Worm (Caenorhabditis elegans) whole organism, L1 larva: Measurements from ENCODE around the gene srd-47.

ENCODE experiments used
- ceh-8 ChIP-seq: fragments of 200-800 bp; sonication (Bioruptor generic); optimal IDR thresholded peaks from 2 replicates; lab custom pipeline; 2018; ENCODE audit warnings: mild to moderate bottlenecking, missing genetic modification characterization, moderate library complexity, missing compliant biosample characterization
- elt-3 ChIP-seq, 6 experiments: fragments of 150-350 bp in 1 of 6; sonication (generic microtip); optimal IDR thresholded peaks; 2 replicates each; lab custom pipeline; 2017 to 2018; ENCODE audit warnings: missing biosample characterization in 6 of 6, missing genetic modification characterization in 6 of 6, inconsistent platforms in 1 of 6
- lin-39 ChIP-seq: fragments of 150-350 bp; optimal IDR thresholded peaks from 2 replicates; lab custom pipeline; 2014; ENCODE audit warnings: missing biosample characterization, missing genetic modification reagents, missing genetic modification characterization
- lsy-2 ChIP-seq, 2 experiments: fragments of 150-350 bp; optimal IDR thresholded peaks; 2 replicates each; lab custom pipeline; 2014; ENCODE audit warnings: missing biosample characterization in 2 of 2, missing genetic modification characterization in 2 of 2
- nhr-77 ChIP-seq: fragments of 150-350 bp; optimal IDR thresholded peaks from 2 replicates; lab custom pipeline; 2014; ENCODE audit warnings: missing biosample characterization, missing genetic modification characterization
- pqm-1 ChIP-seq: sonication (generic microtip); optimal IDR thresholded peaks from 3 replicates; lab custom pipeline; 2017; ENCODE audit warnings: missing biosample characterization, missing genetic modification characterization
- snpc-4 ChIP-seq: fragments of 150-350 bp; optimal IDR thresholded peaks from 2 replicates; lab custom pipeline; 2014; ENCODE audit warnings: missing biosample characterization, missing genetic modification characterization
- sox-4 ChIP-seq: sonication (generic microtip); optimal IDR thresholded peaks from 2 replicates; lab custom pipeline; 2016; ENCODE audit warnings: missing genetic modification characterization, missing compliant biosample characterization
- xbp-1 ChIP-seq: sonication (generic microtip); optimal IDR thresholded peaks from 2 replicates; lab custom pipeline; 2016; ENCODE audit warnings: missing genetic modification characterization, missing compliant biosample characterization

- TF ChIP-seq ceh-8 (no peak), sox-4 (no peak), snpc-4 (tag; lab: Kevin White, UChicago) (no peak), elt-3 (tag; optimal IDR thresholded peaks at IDR 0.05; lab: Kevin White, UChicago) (no peak), lsy-2 (tag; optimal IDR thresholded peaks at IDR 0.05; lab: Kevin White, UChicago) (no peak), pqm-1 (no peak), nhr-77 (no peak), lin-39 (tag; lab: Kevin White, UChicago) (no peak), xbp-1 (tag; lab: Kevin White, UChicago) (no peak)
These were observed 25.5 kb downstream of the srd-47 start, which contains the start of gene nspc-14 for ce11 chrX:12358957-12359356.
